Worm (Caenorhabditis elegans): ENCODE measurements around the gene Y53G8B.2.

- TF ChIP-seq fkh-10 (GFP tag; optimal IDR thresholded peaks at IDR 0.05), result no peak
- TF ChIP-seq unc-39 (tag; optimal IDR thresholded peaks at IDR 0.05), result no peak
- TF ChIP-seq tag-97 (GFP tag; IDR thresholded peaks at IDR 0.05), result no peak
- TF ChIP-seq pqm-1 (tag; optimal IDR thresholded peaks at IDR 0.05), result no peak
These were observed 781 bp upstream of the Y53G8B.2 start for ce11 chrIII:3104536-3104935.
